Worm (Caenorhabditis elegans) whole organism, L4/young adult: Measurements from ENCODE around the gene H41C03.3.

Experiments used
- W03F9.2 ChIP-seq: fragments of 150-350 bp; optimal IDR thresholded peaks from 2 replicates; lab custom pipeline; 2014; ENCODE audit warnings: missing biosample characterization, missing genetic modification characterization
- him-1 ChIP-seq: sonication (generic microtip); optimal IDR thresholded peaks from 2 replicates; lab custom pipeline; 2016; ENCODE audit warnings: missing genotype, missing genetic modification reagents, missing genetic modification characterization, missing compliant biosample characterization

- TF ChIP-seq him-1: no peak
- TF ChIP-seq W03F9.2 (tag; lab: Kevin White, UChicago): no peak
These were observed 48.1 kb upstream of the H41C03.3 start, which contains the start of the genes msp-63 and msp-142 for ce11 chrII:5797348-5797977.
